Worm (Caenorhabditis elegans) whole organism, midembryonic: Measurements from ENCODE around the gene F26F2.13.
"Not testable (repeated sequence)": the region's sequence is repeated elsewhere in the genome, so short reads cannot be mapped to it uniquely, and the experiment has no call there.

ENCODE experiments used
- T22C8.4 ChIP-seq: fragments of 200-800 bp; sonication (Bioruptor generic); IDR thresholded peaks from 2 replicates; pipeline ENCODE4 v1.3.6; 2022; ENCODE audit warnings: missing genetic modification characterization, missing compliant biosample characterization
- med-1 ChIP-seq: sonication (generic microtip); optimal IDR thresholded peaks from 2 replicates; lab custom pipeline; 2017; ENCODE audit warnings: missing genetic modification characterization, mild to moderate bottlenecking, missing compliant biosample characterization, antibody characterized with exemption, missing genetic modification reagents; ENCODE audit not compliant: insufficient read depth
- ref-1 ChIP-seq: fragments of 200-800 bp; sonication (Bioruptor generic); conservative IDR thresholded peaks from 2 replicates; pipeline ENCODE4 v1.3.6; 2022; ENCODE audit warnings: missing genetic modification reagents, missing genetic modification characterization, missing compliant biosample characterization
- tab-1 ChIP-seq: fragments of 200-800 bp; sonication (Bioruptor generic); IDR thresholded peaks from 2 replicates; pipeline ENCODE4 v1.3.6; 2022; ENCODE audit warnings: missing genetic modification characterization, missing compliant biosample characterization
- ztf-23 ChIP-seq: fragments of 200-800 bp; sonication (Bioruptor generic); IDR thresholded peaks from 2 replicates; pipeline ENCODE4 v1.3.6; 2022; ENCODE audit warnings: missing genetic modification reagents, missing genetic modification characterization, missing compliant biosample characterization

DNA sequence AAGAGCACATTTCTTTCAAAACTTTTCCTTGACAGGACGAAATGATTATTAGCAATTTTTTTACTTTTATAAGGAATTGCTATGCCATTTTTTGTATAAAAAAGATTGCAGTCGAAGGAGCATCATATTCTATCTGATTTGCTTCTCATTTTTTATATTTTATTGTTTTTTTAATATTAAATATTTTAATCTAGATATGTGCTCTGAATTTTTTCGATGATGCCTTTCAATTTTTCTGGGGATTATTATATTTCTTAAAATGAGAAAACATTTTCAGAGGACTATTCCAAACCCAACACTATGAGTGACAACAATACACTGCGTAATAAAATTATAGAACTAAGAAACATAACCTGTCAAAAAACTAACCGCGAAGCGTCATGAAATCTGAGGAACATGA lies 4.8 kb downstream of the F26F2.13 start, which contains the start of gene F26F2.4:
- not testable (repeated sequence) for TF ChIP-seq ztf-23 (GFP tag; lab: Robert Waterston, UW); med-1 (GFP tag; lab: Kevin White, UChicago); tab-1 (GFP tag; lab: Robert Waterston, UW); T22C8.4; ref-1 (GFP tag; lab: Robert Waterston, UW)
